Fruit fly (Drosophila melanogaster): ENCODE data around the gene mRpL2.
"Not testable (repeated sequence)": the region's sequence is repeated elsewhere in the genome, so short reads cannot be mapped to it uniquely, and the experiment has no call there.

Gene mRpL2

dm6 chr3L:11118627-11119395, 1.8 kb upstream of the mRpL2 start:
- TF ChIP-seq insv (optimal IDR thresholded peaks at IDR 0.05) (no peak), psq (optimal IDR thresholded peaks at IDR 0.05) (no peak), Sin3A (optimal IDR thresholded peaks at IDR 0.05) (no peak), ttk (optimal IDR thresholded peaks at IDR 0.05) (no peak), Myc (optimal IDR thresholded peaks at IDR 0.05) (no peak), h (optimal IDR thresholded peaks at IDR 0.05) (no peak)

- no peak for TF ChIP-seq psq (optimal IDR thresholded peaks at IDR 0.05)
- TF ChIP-seq h (optimal IDR thresholded peaks at IDR 0.05): no peak
- no peak for TF ChIP-seq ttk (optimal IDR thresholded peaks at IDR 0.05)
- TF ChIP-seq insv (optimal IDR thresholded peaks at IDR 0.05): no peak
- TF ChIP-seq Myc (optimal IDR thresholded peaks at IDR 0.05): no peak
- TF ChIP-seq Sin3A (optimal IDR thresholded peaks at IDR 0.05): no peak
Observed at dm6 chr3L:11119396-11119900, 1.2 kb upstream of the mRpL2 start.

DNA sequence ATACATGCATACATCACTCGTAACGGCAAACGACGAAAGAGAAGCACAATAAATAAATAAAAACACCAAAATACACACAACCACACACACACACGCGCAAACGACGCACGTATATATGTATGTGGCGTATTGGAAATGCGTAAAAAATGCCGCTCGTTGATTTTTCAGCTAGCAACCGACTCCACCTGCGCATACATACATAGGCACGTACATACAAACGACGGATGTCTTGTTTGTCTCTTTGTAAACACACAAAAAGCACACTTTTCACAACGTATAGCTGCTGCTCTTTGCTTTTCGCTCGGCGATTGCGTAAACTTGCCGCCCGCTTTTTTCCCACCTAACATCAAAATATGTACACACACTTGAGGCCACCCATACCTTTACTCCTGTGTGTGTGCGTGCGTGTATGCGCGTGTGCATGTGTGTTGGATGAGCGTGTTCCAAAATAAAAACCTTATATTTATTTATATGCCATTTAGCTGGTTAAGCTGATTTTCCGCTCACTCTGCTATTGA, 687 bp upstream of the mRpL2 start:
- TF ChIP-seq Myc (optimal IDR thresholded peaks at IDR 0.05) (no peak), insv (optimal IDR thresholded peaks at IDR 0.05) (no peak), h (optimal IDR thresholded peaks at IDR 0.05) (no peak), Sin3A (optimal IDR thresholded peaks at IDR 0.05) (no peak), ttk (optimal IDR thresholded peaks at IDR 0.05) (no peak), psq (optimal IDR thresholded peaks at IDR 0.05) (no peak)

- TF ChIP-seq Myc (optimal IDR thresholded peaks at IDR 0.05): no peak
- TF ChIP-seq Sin3A (optimal IDR thresholded peaks at IDR 0.05): no peak
- TF ChIP-seq ttk (optimal IDR thresholded peaks at IDR 0.05): no peak
- no peak for TF ChIP-seq psq (optimal IDR thresholded peaks at IDR 0.05)
Observed at dm6 chr3L:11123088-11123487, 2.4 kb downstream of the mRpL2 start, which contains the start of the genes Ufd1 and NaPi-III. Gene Ufd1, minus strand, starts transcription at chr3L:11123216. Gene NaPi-III, plus strand, starts transcription at chr3L:11123348.

dm6 chr3L:11123598-11124284, 3.1 kb downstream of the mRpL2 start:
- TF ChIP-seq psq (optimal IDR thresholded peaks at IDR 0.05) (no peak), ttk (optimal IDR thresholded peaks at IDR 0.05) (no peak), Myc (optimal IDR thresholded peaks at IDR 0.05) (no peak), h (optimal IDR thresholded peaks at IDR 0.05) (no peak), insv (optimal IDR thresholded peaks at IDR 0.05) (no peak), Sin3A (optimal IDR thresholded peaks at IDR 0.05) (no peak)

DNA sequence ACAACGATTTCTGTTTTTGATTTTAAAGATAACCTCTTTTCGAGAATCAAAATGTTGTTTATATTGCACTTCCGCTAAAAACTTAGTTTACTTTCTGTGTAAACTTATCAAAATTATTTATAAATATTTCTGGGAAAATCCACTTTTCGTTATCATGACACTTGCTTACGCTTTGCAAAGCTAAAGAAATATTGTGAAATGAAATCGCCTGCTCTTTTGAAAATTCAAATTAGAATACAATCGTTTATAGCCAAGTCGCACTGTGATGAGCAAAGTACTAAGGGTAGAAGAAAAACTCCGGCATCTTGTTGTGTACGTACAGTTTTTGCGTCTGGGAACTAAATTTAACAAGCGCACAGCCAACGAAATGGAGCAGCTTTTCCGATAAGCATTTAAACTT, 3.8 kb downstream of the mRpL2 start:
- TF ChIP-seq Myc (optimal IDR thresholded peaks at IDR 0.05) (no peak), ttk (optimal IDR thresholded peaks at IDR 0.05) (no peak), psq (optimal IDR thresholded peaks at IDR 0.05) (no peak), h (optimal IDR thresholded peaks at IDR 0.05) (no peak)

dm6 chr3L:11124841-11125240, 4.2 kb downstream of the mRpL2 start:
- TF ChIP-seq Myc (optimal IDR thresholded peaks at IDR 0.05): no peak
- TF ChIP-seq psq (optimal IDR thresholded peaks at IDR 0.05): no peak
- no peak for TF ChIP-seq insv (optimal IDR thresholded peaks at IDR 0.05)
- no peak for TF ChIP-seq h (optimal IDR thresholded peaks at IDR 0.05)
- no peak for TF ChIP-seq ttk (optimal IDR thresholded peaks at IDR 0.05)
- TF ChIP-seq Sin3A (optimal IDR thresholded peaks at IDR 0.05): no peak

DNA sequence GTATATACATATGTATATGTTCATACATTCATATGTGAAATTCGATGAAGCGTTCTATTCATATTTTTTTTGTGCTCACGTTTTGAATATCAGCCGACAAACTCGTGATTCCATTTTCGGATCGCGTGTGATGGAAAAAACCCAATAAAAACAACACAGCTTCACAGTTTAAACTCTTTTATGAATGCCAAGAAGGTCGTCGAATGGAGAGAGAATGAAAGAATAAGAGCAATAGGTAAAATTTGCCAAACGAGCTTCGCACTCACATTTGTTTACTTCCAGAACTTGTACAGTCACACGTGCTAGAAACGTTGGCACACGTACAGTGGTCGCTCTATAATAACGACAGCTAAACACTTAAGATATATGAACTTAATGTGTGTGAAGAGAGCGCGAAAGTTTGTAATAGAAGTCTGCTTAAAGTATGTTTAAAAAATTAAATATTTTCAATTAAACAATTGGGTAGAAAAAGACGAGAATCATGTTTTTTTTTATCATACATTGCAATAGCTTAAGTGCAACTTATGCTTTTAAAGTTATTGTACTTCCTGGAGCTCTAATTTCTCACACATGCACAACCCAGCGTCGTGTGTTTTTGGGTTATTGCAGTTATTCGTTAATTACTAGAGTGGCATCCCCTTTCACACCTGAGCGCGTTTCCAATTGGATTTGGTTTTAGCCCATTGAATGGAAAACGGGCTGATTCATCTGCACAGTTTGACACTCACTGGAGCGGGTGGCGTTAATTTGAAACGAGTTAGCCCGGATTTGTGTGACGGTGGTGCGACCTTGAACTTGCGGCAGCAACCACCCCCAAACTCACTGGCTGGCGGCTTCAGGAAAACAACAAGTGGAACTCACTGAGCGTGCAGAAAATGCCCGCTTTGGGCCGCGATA, 5.2 kb downstream of the mRpL2 start:
- TF ChIP-seq ttk (optimal IDR thresholded peaks at IDR 0.05) (no peak), Myc (optimal IDR thresholded peaks at IDR 0.05) (no peak), psq (optimal IDR thresholded peaks at IDR 0.05) (no peak), insv (optimal IDR thresholded peaks at IDR 0.05) (no peak), h (optimal IDR thresholded peaks at IDR 0.05) (no peak)

dm6 chr3L:11130535-11130934, 9.9 kb downstream of the mRpL2 start, which contains the start of gene nol:
Gene nol, plus strand, starts transcription at chr3L:11130835.
- no peak for TF ChIP-seq insv (optimal IDR thresholded peaks at IDR 0.05)
- no peak for TF ChIP-seq ttk (optimal IDR thresholded peaks at IDR 0.05)
- no peak for TF ChIP-seq psq (optimal IDR thresholded peaks at IDR 0.05)
- TF ChIP-seq h (optimal IDR thresholded peaks at IDR 0.05): no peak
- TF ChIP-seq Sin3A (optimal IDR thresholded peaks at IDR 0.05): no peak
- TF ChIP-seq Myc (optimal IDR thresholded peaks at IDR 0.05): no peak

DNA sequence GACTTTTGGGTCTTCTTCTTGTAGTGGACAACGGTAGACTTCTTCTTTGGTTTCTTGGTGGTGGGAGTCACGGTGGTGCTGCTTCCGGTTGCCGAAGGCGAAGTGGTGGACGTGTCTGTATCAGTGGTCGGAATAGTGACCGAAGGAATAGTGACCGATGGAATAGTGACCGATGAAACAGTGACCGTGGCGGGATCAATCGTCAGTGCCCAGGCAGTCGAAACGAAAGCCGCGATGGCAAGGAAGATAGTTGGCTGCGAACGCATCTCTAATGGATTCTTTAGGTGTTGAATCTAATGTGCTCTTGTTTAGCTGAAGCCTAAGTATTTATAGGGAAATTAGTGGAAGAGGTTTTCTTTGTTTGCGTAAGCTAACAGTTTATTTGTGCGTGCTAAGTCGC, 11.4 kb downstream of the mRpL2 start, which contains the start of gene CG32074:
Gene CG32074 (minus strand): TSS at position 268 of the 400 bp plus-strand sequence.
- not testable (repeated sequence) for TF ChIP-seq Myc, insv, h (optimal IDR thresholded peaks at IDR 0.05)

- TF ChIP-seq Sin3A, insv, h (optimal IDR thresholded peaks at IDR 0.05): not testable (repeated sequence)
Observed at dm6 chr3L:11134886-11135285, 14.2 kb downstream of the mRpL2 start, which contains the start of gene CG14143. Gene CG14143, plus strand, starts transcription at chr3L:11134987.

All from Kc167 (cell line).